Fruit fly (Drosophila melanogaster) whole organism, embryonic: ENCODE results near the gene CG7483.

ENCODE experiments used
- ATbp ChIP-seq: fragments of 200-800 bp; sonication (Bioruptor generic); optimal IDR thresholded peaks from 2 replicates; lab custom pipeline; 2017; ENCODE audit warnings: missing biosample characterization, mild to moderate bottlenecking, missing genetic modification characterization, missing genetic modification reagents
- Aef1 ChIP-seq: fragments of 200-800 bp; sonication (Bioruptor generic); IDR thresholded peaks from 3 replicates; pipeline ENCODE4 v1.3.6; 2022; ENCODE audit warnings: missing biosample characterization, missing genetic modification characterization
- B-H2 ChIP-seq: fragments of 200-800 bp; sonication (Bioruptor generic); optimal IDR thresholded peaks from 2 replicates; lab custom pipeline; 2018; ENCODE audit warnings: missing biosample characterization, mild to moderate bottlenecking, missing genetic modification characterization
- Bgb ChIP-seq: fragments of 200-800 bp; sonication (Bioruptor generic); IDR thresholded peaks from 2 replicates; pipeline ENCODE4 v1.3.6; 2022; ENCODE audit warnings: missing biosample characterization, missing genetic modification characterization; ENCODE audit not compliant: partially characterized antibody
- CG11093 ChIP-seq: fragments of 200-800 bp; sonication (Bioruptor generic); IDR thresholded peaks from 3 replicates; pipeline ENCODE4 v1.3.6; 2022; ENCODE audit warnings: missing biosample characterization, missing genetic modification characterization
- CG12155 ChIP-seq: fragments of 200-800 bp; sonication (Bioruptor generic); optimal IDR thresholded peaks from 3 replicates; lab custom pipeline; 2016; ENCODE audit warnings: missing biosample characterization, missing genetic modification characterization
- CG12769 ChIP-seq: fragments of 200-800 bp; sonication (Bioruptor generic); optimal IDR thresholded peaks from 2 replicates; lab custom pipeline; 2019; ENCODE audit warnings: missing biosample characterization, mild to moderate bottlenecking, missing genetic modification characterization, moderate library complexity
- CG13424 ChIP-seq: fragments of 200-800 bp; sonication (Bioruptor generic); optimal IDR thresholded peaks from 2 replicates; lab custom pipeline; 2019; ENCODE audit warnings: missing biosample characterization, mild to moderate bottlenecking, missing genetic modification characterization, moderate library complexity
- CG14441 ChIP-seq: fragments of 200-800 bp; sonication (Bioruptor generic); IDR thresholded peaks from 2 replicates; pipeline ENCODE4 v1.3.6; 2022; ENCODE audit warnings: missing biosample characterization, missing genetic modification characterization
- CG14667 ChIP-seq: fragments of 200-800 bp; sonication (Bioruptor generic); IDR thresholded peaks from 2 replicates; pipeline ENCODE4 v1.3.6; 2022; ENCODE audit warnings: missing biosample characterization, missing genetic modification characterization
- CG18476 ChIP-seq: fragments of 200-800 bp; sonication (Bioruptor generic); optimal IDR thresholded peaks from 2 replicates; lab custom pipeline; 2016; ENCODE audit warnings: missing biosample characterization, mild to moderate bottlenecking, missing genetic modification characterization
- CG18599 ChIP-seq: fragments of 200-800 bp; sonication (Bioruptor generic); optimal IDR thresholded peaks from 3 replicates; lab custom pipeline; 2017; ENCODE audit warnings: missing biosample characterization, missing genetic modification characterization, mild to moderate bottlenecking, moderate library complexity, missing genetic modification reagents
- CG2120 ChIP-seq: fragments of 200-800 bp; sonication (Bioruptor generic); optimal IDR thresholded peaks from 3 replicates; lab custom pipeline; 2016; ENCODE audit warnings: missing biosample characterization, missing genetic modification characterization
- CG32767 ChIP-seq: fragments of 200-800 bp; sonication (Bioruptor generic); IDR thresholded peaks from 2 replicates; pipeline ENCODE4 v1.3.6; 2022; ENCODE audit warnings: missing biosample characterization, missing genetic modification characterization
- CG33557 ChIP-seq: fragments of 200-800 bp; sonication (Bioruptor generic); optimal IDR thresholded peaks from 2 replicates; lab custom pipeline; 2019; ENCODE audit warnings: missing biosample characterization, mild to moderate bottlenecking, missing genetic modification characterization, moderate library complexity
- CG3407 ChIP-seq: fragments of 200-800 bp; sonication (Bioruptor generic); optimal IDR thresholded peaks from 2 replicates; lab custom pipeline; 2018; ENCODE audit warnings: missing biosample characterization, mild to moderate bottlenecking, missing genetic modification characterization
- CG8290 ChIP-seq, 3 experiments: fragments of 200-800 bp; sonication (Bioruptor generic); optimal IDR thresholded peaks; 2 replicates each; lab custom pipeline; 2016 to 2019; ENCODE audit warnings: missing biosample characterization in 3 of 3, missing genetic modification characterization in 3 of 3, mild to moderate bottlenecking in 2 of 3, moderate library complexity in 1 of 3
- CG8765 ChIP-seq: fragments of 200-800 bp; sonication (Bioruptor generic); IDR thresholded peaks from 2 replicates; pipeline ENCODE4 v1.3.6; 2022; ENCODE audit warnings: missing biosample characterization, missing genetic modification characterization
- CTCF ChIP-seq: fragments of 200-800 bp; sonication (Bioruptor generic); optimal IDR thresholded peaks from 2 replicates; lab custom pipeline; 2017; ENCODE audit warnings: missing biosample characterization, mild to moderate bottlenecking, missing genetic modification characterization, moderate library complexity
- CrebB ChIP-seq: fragments of 200-800 bp; sonication (Bioruptor generic); optimal IDR thresholded peaks from 3 replicates; lab custom pipeline; 2018; ENCODE audit warnings: missing biosample characterization, mild to moderate bottlenecking, missing genetic modification characterization
- E2f1 ChIP-seq: fragments of 200-800 bp; sonication (Bioruptor generic); IDR thresholded peaks from 2 replicates; pipeline ENCODE4 v1.3.6; 2022; ENCODE audit warnings: missing biosample characterization, missing genetic modification characterization
- E2f2 ChIP-seq: fragments of 200-800 bp; sonication (Bioruptor generic); IDR thresholded peaks from 2 replicates; pipeline ENCODE4 v1.3.6; 2022; ENCODE audit warnings: missing biosample characterization, missing genetic modification characterization
- Mad ChIP-seq: fragments of 200-800 bp; sonication (Bioruptor generic); optimal IDR thresholded peaks from 2 replicates; lab custom pipeline; 2016; ENCODE audit warnings: missing biosample characterization, missing genetic modification characterization
- Scr ChIP-seq: fragments of 200-800 bp; sonication (Bioruptor generic); IDR thresholded peaks from 2 replicates; pipeline ENCODE4 v1.3.6; 2022; ENCODE audit warnings: missing biosample characterization, missing genetic modification characterization; ENCODE audit not compliant: partially characterized antibody
- Sry-β ChIP-seq: fragments of 200-800 bp; sonication (Bioruptor generic); optimal IDR thresholded peaks from 2 replicates; lab custom pipeline; 2018; ENCODE audit warnings: missing biosample characterization, mild to moderate bottlenecking, missing genetic modification characterization, moderate library complexity
- Stat92E ChIP-seq, 3 experiments: fragments of >200 bp in 2 of 3; fragments of 200-800 bp in 1 of 3; sonication (Bioruptor generic) in 1 of 3; optimal IDR thresholded peaks; 2 replicates each; lab custom pipeline; 2017 to 2019; ENCODE audit warnings: missing biosample characterization in 3 of 3, missing genetic modification characterization in 3 of 3, mild to moderate bottlenecking in 1 of 3, moderate library complexity in 1 of 3
- al ChIP-seq: fragments of 200-800 bp; sonication (Bioruptor generic); IDR thresholded peaks from 2 replicates; pipeline ENCODE4 v1.3.6; 2022; ENCODE audit warnings: missing biosample characterization, missing genetic modification characterization
- amos ChIP-seq: fragments of 200-800 bp; sonication (Bioruptor generic); IDR thresholded peaks from 2 replicates; pipeline ENCODE4 v1.3.6; 2022; ENCODE audit warnings: missing biosample characterization, missing genetic modification characterization; ENCODE audit not compliant: partially characterized antibody
- ase ChIP-seq: fragments of 200-800 bp; sonication (Bioruptor generic); IDR thresholded peaks from 3 replicates; pipeline ENCODE4 v1.3.6; 2022; ENCODE audit warnings: missing biosample characterization, missing genetic modification characterization
- bbx ChIP-seq: fragments of 200-800 bp; sonication (Bioruptor generic); IDR thresholded peaks from 2 replicates; pipeline ENCODE4 v1.3.6; 2022; ENCODE audit warnings: missing biosample characterization, missing genetic modification characterization; ENCODE audit not compliant: partially characterized antibody
- chif ChIP-seq, 2 experiments: fragments of 200-800 bp; sonication (Bioruptor generic); optimal IDR thresholded peaks; 3 replicates each; lab custom pipeline; 2016; ENCODE audit warnings: missing biosample characterization in 2 of 2, missing genetic modification characterization in 2 of 2
- ci ChIP-seq: fragments of 200-800 bp; sonication (Bioruptor generic); IDR thresholded peaks from 3 replicates; pipeline ENCODE4 v1.3.6; 2022; ENCODE audit warnings: missing biosample characterization, missing genetic modification characterization
- crol ChIP-seq: fragments of 200-800 bp; sonication (Bioruptor generic); IDR thresholded peaks from 2 replicates; pipeline ENCODE4 v1.3.6; 2022; ENCODE audit warnings: missing biosample characterization, missing genetic modification characterization
- cwo ChIP-seq: fragments of 200-800 bp; sonication (Bioruptor generic); optimal IDR thresholded peaks from 3 replicates; lab custom pipeline; 2017; ENCODE audit warnings: missing biosample characterization, missing genetic modification characterization, mild to moderate bottlenecking, moderate library complexity, missing genetic modification reagents
- eve ChIP-seq, 2 experiments: fragments of >200 bp; optimal IDR thresholded peaks; 2 replicates each; lab custom pipeline; 2017; ENCODE audit warnings: missing biosample characterization in 2 of 2, missing genetic modification characterization in 2 of 2
- fd96Cb ChIP-seq: fragments of 200-800 bp; sonication (Bioruptor generic); optimal IDR thresholded peaks from 2 replicates; lab custom pipeline; 2018; ENCODE audit warnings: missing biosample characterization, mild to moderate bottlenecking, missing genetic modification characterization, moderate library complexity
- jing ChIP-seq: fragments of 200-800 bp; sonication (Bioruptor generic); optimal IDR thresholded peaks from 2 replicates; lab custom pipeline; 2018; ENCODE audit warnings: missing biosample characterization, mild to moderate bottlenecking, missing genetic modification characterization
- knrl ChIP-seq: fragments of 200-800 bp; sonication (Bioruptor generic); IDR thresholded peaks from 3 replicates; pipeline ENCODE4 v1.3.6; 2022; ENCODE audit warnings: missing biosample characterization, missing genetic modification characterization; ENCODE audit not compliant: partially characterized antibody
- maf-S ChIP-seq: fragments of 200-800 bp; sonication (Bioruptor generic); optimal IDR thresholded peaks from 2 replicates; lab custom pipeline; 2016; ENCODE audit warnings: missing biosample characterization, missing genetic modification characterization
- mam ChIP-seq: fragments of 200-800 bp; sonication (Bioruptor generic); optimal IDR thresholded peaks from 3 replicates; lab custom pipeline; 2016; ENCODE audit warnings: missing biosample characterization, missing genetic modification characterization
- onecut ChIP-seq: fragments of 200-800 bp; sonication (Bioruptor generic); IDR thresholded peaks from 2 replicates; pipeline ENCODE4 v1.3.6; 2022; ENCODE audit warnings: missing biosample characterization, missing genetic modification characterization
- pfk ChIP-seq: fragments of 200-800 bp; sonication (Bioruptor generic); optimal IDR thresholded peaks from 2 replicates; lab custom pipeline; 2018; ENCODE audit warnings: missing biosample characterization, mild to moderate bottlenecking, missing genetic modification characterization, moderate library complexity
- sima ChIP-seq: fragments of 200-800 bp; sonication (Bioruptor generic); optimal IDR thresholded peaks from 2 replicates; lab custom pipeline; 2016; ENCODE audit warnings: missing biosample characterization, missing genetic modification characterization
- tgo ChIP-seq: fragments of 200-800 bp; sonication (Bioruptor generic); IDR thresholded peaks from 3 replicates; pipeline ENCODE4 v1.3.6; 2022; ENCODE audit warnings: missing biosample characterization, missing genetic modification characterization
- tll ChIP-seq, 2 experiments: fragments of 200-800 bp in 1 of 2; fragments of >200 bp in 1 of 2; sonication (Bioruptor generic) in 1 of 2; optimal IDR thresholded peaks; 2 replicates each; lab custom pipeline; 2017 to 2019; ENCODE audit warnings: missing biosample characterization in 2 of 2, missing genetic modification characterization in 2 of 2, mild to moderate bottlenecking in 1 of 2, moderate library complexity in 1 of 2
- ttk ChIP-seq: fragments of 200-800 bp; sonication (Bioruptor generic); IDR thresholded peaks from 2 replicates; pipeline ENCODE4 v2.1.2; 2022; ENCODE audit warnings: missing biosample characterization, missing genetic modification characterization
- unc-4 ChIP-seq: fragments of 200-800 bp; sonication (Bioruptor generic); IDR thresholded peaks from 2 replicates; pipeline ENCODE4 v1.3.6; 2022; ENCODE audit warnings: missing biosample characterization, missing genetic modification characterization; ENCODE audit not compliant: partially characterized antibody
- zen ChIP-seq: fragments of 200-800 bp; sonication (Bioruptor generic); optimal IDR thresholded peaks from 3 replicates; lab custom pipeline; 2018; ENCODE audit warnings: missing biosample characterization, mild to moderate bottlenecking, missing genetic modification characterization, moderate library complexity

CG7483 gene

dm6 chr3R:8306188-8306926 is 6.7 kb upstream of the CG7483 start (continued):
- peak; percentile 3 for TF ChIP-seq CG3407 (GFP tag; lab: Kevin White, UChicago)
- no peak for TF ChIP-seq ttk
- no peak for TF ChIP-seq maf-S (GFP tag; lab: Kevin White, UChicago)
- peak; percentile 73 for TF ChIP-seq Sry-β
- no peak for TF ChIP-seq pfk
- TF ChIP-seq fd96Cb (tag; lab: Kevin White, UChicago), result no peak
- TF ChIP-seq mam (GFP tag; lab: Kevin White, UChicago), result no peak
- no peak for TF ChIP-seq CG18599
- no peak for TF ChIP-seq CG8290 (GFP tag; optimal IDR thresholded peaks at IDR 0.05; lab: Kevin White, UChicago)
- no peak for TF ChIP-seq CG8290 (tag; optimal IDR thresholded peaks at IDR 0.05; lab: Kevin White, UChicago)
- peak; percentile 62; the same call in 1 of the 2 replicates for TF ChIP-seq bbx (GFP tag; lab: Robert Waterston, UW)
- 0 out of 2 replicates have a peak, but pooled peaks have one; percentile 5 for TF ChIP-seq onecut (GFP tag; lab: Robert Waterston, UW)
- TF ChIP-seq CG13424 (tag; lab: Kevin White, UChicago), result no peak
- TF ChIP-seq E2f2 (GFP tag; lab: Robert Waterston, UW), result 0 out of 2 replicates have a peak, but pooled peaks have one; percentile 14
- peak; percentile 91 for TF ChIP-seq crol
- no peak for TF ChIP-seq zen
- TF ChIP-seq tgo (GFP tag; lab: Robert Waterston, UW), result no peak
- peak; percentile 8 for TF ChIP-seq CG33557 (GFP tag; lab: Kevin White, UChicago)
- TF ChIP-seq CG32767 (GFP tag; lab: Robert Waterston, UW), result peak; percentile 9; the same call in 1 of the 2 replicates
- TF ChIP-seq Mad (GFP tag; lab: Kevin White, UChicago), result no peak
- TF ChIP-seq B-H2 (GFP tag; lab: Kevin White, UChicago), result no peak
- peak; percentile 15; the same call in 1 of the 2 replicates for TF ChIP-seq unc-4
- TF ChIP-seq al, result no peak
- no peak for TF ChIP-seq chif (GFP tag; optimal IDR thresholded peaks at IDR 0.05; lab: Kevin White, UChicago)
- peak; percentile 68 for TF ChIP-seq amos (GFP tag; lab: Robert Waterston, UW)
- TF ChIP-seq CG12769, result no peak
- peak; percentile 55 for TF ChIP-seq cwo
- peak; percentile 51 for TF ChIP-seq ATbp (GFP tag; lab: Kevin White, UChicago)
- TF ChIP-seq tll (GFP tag; optimal IDR thresholded peaks at IDR 0.05; lab: Kevin White, UChicago), result no peak
- TF ChIP-seq CG8765 (GFP tag; lab: Robert Waterston, UW), result no peak
- peak; percentile 70 for TF ChIP-seq Bgb (GFP tag; lab: Robert Waterston, UW)
- TF ChIP-seq CG14441 (GFP tag; lab: Robert Waterston, UW), result no peak
- TF ChIP-seq CG12155 (GFP tag; lab: Kevin White, UChicago), result no peak
- TF ChIP-seq E2f1, result no peak
- no peak for TF ChIP-seq eve (GFP tag; optimal IDR thresholded peaks at IDR 0.05; lab: Kevin White, UChicago)
- no peak for TF ChIP-seq CG18476 (GFP tag; lab: Kevin White, UChicago)
- no peak for TF ChIP-seq sima (GFP tag; lab: Kevin White, UChicago)
- no peak for TF ChIP-seq Aef1
- TF ChIP-seq ase, result no peak
- peak in 1 of 3 experiments; percentile 59 for TF ChIP-seq Stat92E (GFP tag; optimal IDR thresholded peaks at IDR 0.05; lab: Kevin White, UChicago)
- TF ChIP-seq CrebB (tag; lab: Kevin White, UChicago), result no peak
- TF ChIP-seq Scr (GFP tag; lab: Robert Waterston, UW), result peak; percentile 19
- TF ChIP-seq CG11093 (GFP tag; lab: Robert Waterston, UW), result no peak
- peak; percentile 73 for TF ChIP-seq CTCF (GFP tag; lab: Kevin White, UChicago)
- no peak for TF ChIP-seq jing (GFP tag; lab: Kevin White, UChicago)
- TF ChIP-seq ci (GFP tag; lab: Robert Waterston, UW), result 0 out of 3 replicates have a peak, but pooled peaks have one; percentile 20
- TF ChIP-seq CG14667 (GFP tag; lab: Robert Waterston, UW), result no peak
- peak; percentile 34; the same call in 1 of the 3 replicates for TF ChIP-seq knrl
- TF ChIP-seq CG2120 (GFP tag; lab: Kevin White, UChicago), result no peak
